Worm (Caenorhabditis elegans): ENCODE measurements around the gene T13C5.6.

The T13C5.6 gene

ce11 chrX:6208463-6208862, 976 bp upstream of the T13C5.6 start, which contains the start of gene C14F11.7:
Gene C14F11.7 (minus strand): TSS chrX:6208563.
- TF ChIP-seq dao-5 (tag; optimal IDR thresholded peaks at IDR 0.05) (no peak), him-1 (tag; optimal IDR thresholded peaks at IDR 0.05) (no peak), W03F9.2 (tag; optimal IDR thresholded peaks at IDR 0.05) (no peak)

- TF ChIP-seq him-1 (tag; optimal IDR thresholded peaks at IDR 0.05) (no peak), dao-5 (tag; optimal IDR thresholded peaks at IDR 0.05) (no peak), W03F9.2 (tag; optimal IDR thresholded peaks at IDR 0.05) (no peak)
Measured at ce11 chrX:6206305-6206704, 1.2 kb downstream of the T13C5.6 start, which contains the start of gene mtp-18. Gene mtp-18 (minus strand): TSS chrX:6206405.

ce11 chrX:6205325-6205724, 2.2 kb downstream of the T13C5.6 start:
- TF ChIP-seq him-1 (tag; optimal IDR thresholded peaks at IDR 0.05) (no peak), dao-5 (tag; optimal IDR thresholded peaks at IDR 0.05) (no peak), W03F9.2 (tag; optimal IDR thresholded peaks at IDR 0.05) (no peak)

ce11 chrX:6204696-6205232, 2.7 kb downstream of the T13C5.6 start, which contains the start of gene bca-1:
Gene bca-1 (minus strand): TSS chrX:6204746.
- TF ChIP-seq dao-5 (tag; optimal IDR thresholded peaks at IDR 0.05) (no peak), W03F9.2 (tag; optimal IDR thresholded peaks at IDR 0.05) (peak; percentile 25), him-1 (tag; optimal IDR thresholded peaks at IDR 0.05) (no peak)

- TF ChIP-seq him-1 (tag; optimal IDR thresholded peaks at IDR 0.05) (no peak), W03F9.2 (tag; optimal IDR thresholded peaks at IDR 0.05) (no peak), dao-5 (tag; optimal IDR thresholded peaks at IDR 0.05) (no peak)
Measured at ce11 chrX:6203315-6203714, 4.2 kb downstream of the T13C5.6 start.

ce11 chrX:6202809-6203208, 4.7 kb downstream of the T13C5.6 start:
- TF ChIP-seq dao-5 (tag; optimal IDR thresholded peaks at IDR 0.05): no peak
- no peak for TF ChIP-seq him-1 (tag; optimal IDR thresholded peaks at IDR 0.05)
- TF ChIP-seq W03F9.2 (tag; optimal IDR thresholded peaks at IDR 0.05): no peak

ce11 chrX:6201542-6201941, 5.9 kb downstream of the T13C5.6 start:
- TF ChIP-seq dao-5 (tag; optimal IDR thresholded peaks at IDR 0.05) (no peak), him-1 (tag; optimal IDR thresholded peaks at IDR 0.05) (no peak), W03F9.2 (tag; optimal IDR thresholded peaks at IDR 0.05) (no peak)

- TF ChIP-seq him-1 (tag; optimal IDR thresholded peaks at IDR 0.05): no peak
- TF ChIP-seq W03F9.2 (tag; optimal IDR thresholded peaks at IDR 0.05): no peak
- TF ChIP-seq dao-5 (tag; optimal IDR thresholded peaks at IDR 0.05): no peak
Measured at ce11 chrX:6196627-6197026, 10.9 kb downstream of the T13C5.6 start, which contains the start of gene daf-9. Gene daf-9 (plus strand): TSS chrX:6196927.

ce11 chrX:6194191-6194724, 13.2 kb downstream of the T13C5.6 start, which contains the start of gene ceh-54:
Gene ceh-54 (minus strand): TSS chrX:6194241.
- TF ChIP-seq dao-5 (tag; optimal IDR thresholded peaks at IDR 0.05): no peak
- TF ChIP-seq W03F9.2 (tag; optimal IDR thresholded peaks at IDR 0.05): no peak
- no peak for TF ChIP-seq him-1 (tag; optimal IDR thresholded peaks at IDR 0.05)

- TF ChIP-seq dao-5 (tag; optimal IDR thresholded peaks at IDR 0.05): no peak
- no peak for TF ChIP-seq him-1 (tag; optimal IDR thresholded peaks at IDR 0.05)
- no peak for TF ChIP-seq W03F9.2 (tag; optimal IDR thresholded peaks at IDR 0.05)
Measured at ce11 chrX:6189955-6190354, 17.5 kb downstream of the T13C5.6 start, which contains the start of gene T13C5.9. Gene T13C5.9 (plus strand): TSS chrX:6190255.

ce11 chrX:6187848-6188247, 19.6 kb downstream of the T13C5.6 start, which contains the start of gene T13C5.10:
Gene T13C5.10 (plus strand): TSS chrX:6188148.
- TF ChIP-seq him-1 (tag; optimal IDR thresholded peaks at IDR 0.05) (no peak), W03F9.2 (tag; optimal IDR thresholded peaks at IDR 0.05) (no peak), dao-5 (tag; optimal IDR thresholded peaks at IDR 0.05) (no peak)

ce11 chrX:6184709-6185108, 22.8 kb downstream of the T13C5.6 start, which contains the start of gene T13C5.2:
Gene T13C5.2 (plus strand): TSS chrX:6185009.
- TF ChIP-seq dao-5 (tag; optimal IDR thresholded peaks at IDR 0.05) (no peak), him-1 (tag; optimal IDR thresholded peaks at IDR 0.05) (no peak), W03F9.2 (tag; optimal IDR thresholded peaks at IDR 0.05) (no peak)

- TF ChIP-seq W03F9.2 (tag; optimal IDR thresholded peaks at IDR 0.05): no peak
- no peak for TF ChIP-seq dao-5 (tag; optimal IDR thresholded peaks at IDR 0.05)
- TF ChIP-seq him-1 (tag; optimal IDR thresholded peaks at IDR 0.05): no peak
Measured at ce11 chrX:6180293-6180692, 27.2 kb downstream of the T13C5.6 start, which contains the start of gene T13C5.7. Gene T13C5.7 (plus strand): TSS chrX:6180593.

- no peak for TF ChIP-seq W03F9.2 (tag; optimal IDR thresholded peaks at IDR 0.05)
- no peak for TF ChIP-seq him-1 (tag; optimal IDR thresholded peaks at IDR 0.05)
- TF ChIP-seq dao-5 (tag; optimal IDR thresholded peaks at IDR 0.05): no peak
Measured at ce11 chrX:6178989-6179388, 28.5 kb downstream of the T13C5.6 start.

Data from whole organism, L4/young adult.